Worm (Caenorhabditis elegans) whole organism, L4 larva: ENCODE data around the gene rnf-113.

Experiments used
- F26F4.8 ChIP-seq: fragments of 200-800 bp; sonication (Bioruptor generic); conservative IDR thresholded peaks from 2 replicates; pipeline ENCODE4 v1.3.6; 2022; ENCODE audit warnings: missing genetic modification characterization, missing compliant biosample characterization
- R02D3.7 ChIP-seq: fragments of 150-350 bp; sonication (generic microtip); optimal IDR thresholded peaks from 3 replicates; lab custom pipeline; 2014; ENCODE audit warnings: missing biosample characterization, missing genetic modification characterization
- T26A8.4 ChIP-seq: fragments of 200-800 bp; sonication (Bioruptor generic); IDR thresholded peaks from 2 replicates; pipeline ENCODE4 v1.3.6; 2022; ENCODE audit warnings: missing genetic modification characterization, missing compliant biosample characterization
- ZK546.5 ChIP-seq, 2 experiments: sonication (generic microtip); optimal IDR thresholded peaks; 2 replicates each; lab custom pipeline; 2017; ENCODE audit warnings: missing biosample characterization in 2 of 2, missing genetic modification characterization in 2 of 2
- aha-1 ChIP-seq: fragments of 150-350 bp; peaks from one replicate; lab custom pipeline; 2014; ENCODE audit warnings: missing biosample characterization, missing genetic modification characterization
- aly-2 ChIP-seq: sonication (generic microtip); optimal IDR thresholded peaks from 2 replicates; lab custom pipeline; 2018; ENCODE audit warnings: missing biosample characterization, missing genetic modification characterization
- ama-1 ChIP-seq: fragments of 150-350 bp; optimal IDR thresholded peaks from 2 replicates; lab custom pipeline; 2014; ENCODE audit warnings: inconsistent platforms, mixed read lengths
- arid-1 ChIP-seq: fragments of 200-800 bp; sonication (Bioruptor generic); conservative IDR thresholded peaks from 2 replicates; pipeline ENCODE4 v1.3.6; 2022; ENCODE audit warnings: missing genetic modification reagents, missing genetic modification characterization, missing compliant biosample characterization
- daf-16 ChIP-seq, 3 experiments: sonication (generic microtip); optimal IDR thresholded peaks; 2 replicates each; lab custom pipeline; 2016 to 2017; ENCODE audit warnings: missing genetic modification characterization in 3 of 3, missing genetic modification reagents in 3 of 3, mild to moderate bottlenecking in 2 of 3, missing compliant biosample characterization in 2 of 3, missing biosample characterization in 1 of 3, moderate library complexity in 1 of 3
- daf-19 ChIP-seq: fragments of 200-800 bp; sonication (Bioruptor generic); conservative IDR thresholded peaks from 2 replicates; pipeline ENCODE4 v1.3.6; 2022; ENCODE audit warnings: missing genetic modification characterization, missing compliant biosample characterization
- dmd-8 ChIP-seq: fragments of 200-800 bp; sonication (Bioruptor generic); IDR thresholded peaks from 2 replicates; pipeline ENCODE4 v1.3.6; 2022; ENCODE audit warnings: missing genetic modification characterization, missing compliant biosample characterization
- dmd-9 ChIP-seq: fragments of 200-800 bp; sonication (Bioruptor generic); IDR thresholded peaks from 2 replicates; pipeline ENCODE4 v1.3.6; 2022; ENCODE audit warnings: missing genetic modification reagents, missing genetic modification characterization, missing compliant biosample characterization
- egl-43 ChIP-seq: fragments of 200-800 bp; sonication (Bioruptor generic); IDR thresholded peaks from 2 replicates; pipeline ENCODE4 v1.3.6; 2022; ENCODE audit warnings: missing genetic modification reagents, missing genetic modification characterization, missing compliant biosample characterization
- fkh-10 ChIP-seq: fragments of 150-350 bp; optimal IDR thresholded peaks from 2 replicates; lab custom pipeline; 2014; ENCODE audit warnings: missing biosample characterization, missing genetic modification reagents, missing genetic modification characterization
- fos-1 ChIP-seq: fragments of 150-350 bp; optimal IDR thresholded peaks from 2 replicates; lab custom pipeline; 2014; ENCODE audit warnings: missing biosample characterization, missing genetic modification characterization
- gei-8 ChIP-seq: fragments of 200-800 bp; sonication (Bioruptor generic); optimal IDR thresholded peaks from 2 replicates; lab custom pipeline; 2018; ENCODE audit warnings: mild to moderate bottlenecking, missing genetic modification characterization, missing compliant biosample characterization
- hif-1 ChIP-seq, 2 experiments: sonication (generic microtip); optimal IDR thresholded peaks; 2 replicates each; lab custom pipeline; 2016 to 2017; ENCODE audit warnings: missing compliant biosample characterization in 2 of 2, missing genetic modification characterization in 2 of 2, missing genetic modification reagents in 2 of 2, missing genotype in 2 of 2, mild to moderate bottlenecking in 1 of 2
- hlh-11 ChIP-seq: fragments of 200-800 bp; sonication (Bioruptor generic); optimal IDR thresholded peaks from 2 replicates; lab custom pipeline; 2018; ENCODE audit warnings: mild to moderate bottlenecking, missing genetic modification characterization, missing compliant biosample characterization
- hlh-30 ChIP-seq: sonication (generic microtip); optimal IDR thresholded peaks from 2 replicates; lab custom pipeline; 2017; ENCODE audit warnings: antibody characterized with exemption, mild to moderate bottlenecking, missing genetic modification characterization, missing compliant biosample characterization; ENCODE audit not compliant: insufficient read depth
- hmg-1.1 ChIP-seq: fragments of 200-800 bp; sonication (Bioruptor generic); IDR thresholded peaks from 2 replicates; pipeline ENCODE4 v1.3.6; 2022; ENCODE audit warnings: missing genetic modification reagents, missing genetic modification characterization, missing compliant biosample characterization
- lim-7 ChIP-seq: fragments of 200-800 bp; sonication (Bioruptor generic); IDR thresholded peaks from 2 replicates; pipeline ENCODE4 v1.3.6; 2022; ENCODE audit warnings: missing genetic modification characterization, missing compliant biosample characterization
- lin-1 ChIP-seq: fragments of 200-800 bp; sonication (Bioruptor generic); IDR thresholded peaks from 2 replicates; pipeline ENCODE4 v1.3.6; 2022; ENCODE audit warnings: missing genetic modification reagents, missing genetic modification characterization, missing compliant biosample characterization
- lin-13 ChIP-seq: fragments of 150-350 bp; optimal IDR thresholded peaks from 2 replicates; lab custom pipeline; 2014; ENCODE audit warnings: missing biosample characterization, missing genetic modification reagents, missing genetic modification characterization
- lin-15B ChIP-seq: fragments of 150-350 bp; sonication (generic microtip); optimal IDR thresholded peaks from 3 replicates; lab custom pipeline; 2014; ENCODE audit warnings: missing biosample characterization, missing genetic modification characterization
- lir-3 ChIP-seq: sonication (generic microtip); optimal IDR thresholded peaks from 2 replicates; lab custom pipeline; 2016; ENCODE audit warnings: mild to moderate bottlenecking, missing genetic modification characterization, missing compliant biosample characterization
- lsy-2 ChIP-seq, 2 experiments: fragments of 150-350 bp in 1 of 2; sonication (generic microtip) in 1 of 2; optimal IDR thresholded peaks; 2 replicates each; lab custom pipeline; 2014 to 2017; ENCODE audit warnings: missing biosample characterization in 2 of 2, missing genetic modification characterization in 2 of 2
- madf-5 ChIP-seq, 2 experiments: fragments of 200-800 bp; sonication (Bioruptor generic); IDR thresholded peaks; 2 replicates each; pipeline ENCODE4 v1.3.6; 2022; ENCODE audit warnings: missing compliant biosample characterization in 2 of 2, missing genetic modification characterization in 2 of 2
- mdt-29 ChIP-seq: fragments of 200-800 bp; sonication (Bioruptor generic); IDR thresholded peaks from 2 replicates; pipeline ENCODE4 v1.3.6; 2022; ENCODE audit warnings: missing genetic modification reagents, missing genetic modification characterization, missing compliant biosample characterization
- mes-2 ChIP-seq: sonication (generic microtip); optimal IDR thresholded peaks from 2 replicates; lab custom pipeline; 2016; ENCODE audit warnings: missing genotype, mild to moderate bottlenecking, missing genetic modification characterization, missing compliant biosample characterization; ENCODE audit not compliant: poor library complexity, severe bottlenecking
- mxl-3 ChIP-seq: fragments of 200-800 bp; sonication (Bioruptor generic); optimal IDR thresholded peaks from 2 replicates; lab custom pipeline; 2018; ENCODE audit warnings: mild to moderate bottlenecking, missing genetic modification characterization, missing compliant biosample characterization
- nhr-10 ChIP-seq: fragments of 150-350 bp; optimal IDR thresholded peaks from 2 replicates; lab custom pipeline; 2014; ENCODE audit warnings: missing biosample characterization, missing genetic modification characterization
- nhr-102 ChIP-seq: sonication (generic microtip); optimal IDR thresholded peaks from 2 replicates; lab custom pipeline; 2016; ENCODE audit warnings: mild to moderate bottlenecking, missing genetic modification characterization, moderate library complexity, missing compliant biosample characterization
- nhr-11 ChIP-seq: fragments of 150-350 bp; optimal IDR thresholded peaks from 2 replicates; lab custom pipeline; 2014; ENCODE audit warnings: missing biosample characterization, missing genetic modification characterization
- nhr-111 ChIP-seq: fragments of 200-800 bp; sonication (Bioruptor generic); optimal IDR thresholded peaks from 2 replicates; lab custom pipeline; 2018; ENCODE audit warnings: mild to moderate bottlenecking, missing genetic modification characterization, missing compliant biosample characterization
- nhr-42 ChIP-seq: fragments of 200-800 bp; sonication (Bioruptor generic); IDR thresholded peaks from 2 replicates; pipeline ENCODE4 v1.3.6; 2022; ENCODE audit warnings: missing genetic modification characterization, missing compliant biosample characterization
- pha-4 ChIP-seq, 2 experiments: fragments of 150-350 bp in 1 of 2; fragments of 200-800 bp in 1 of 2; sonication (Bioruptor generic) in 1 of 2; IDR thresholded peaks in 1 of 2; optimal IDR thresholded peaks in 1 of 2; 2 replicates each; pipeline versions ENCODE4 v1.3.6 to Lab custom; 2014 to 2022; ENCODE audit warnings: missing genetic modification characterization in 2 of 2, missing genetic modification reagents in 2 of 2, missing biosample characterization in 1 of 2, missing compliant biosample characterization in 1 of 2
- rbr-2 ChIP-seq: sonication (generic microtip); optimal IDR thresholded peaks from 2 replicates; lab custom pipeline; 2016; ENCODE audit warnings: missing genotype, missing genetic modification characterization, missing compliant biosample characterization
- sdz-12 ChIP-seq: fragments of 200-800 bp; sonication (Bioruptor generic); optimal IDR thresholded peaks from 2 replicates; lab custom pipeline; 2018; ENCODE audit warnings: mild to moderate bottlenecking, missing genetic modification characterization, missing compliant biosample characterization
- snpc-1.2 ChIP-seq: fragments of 200-800 bp; sonication (Bioruptor generic); IDR thresholded peaks from 2 replicates; pipeline ENCODE4 v1.3.6; 2022; ENCODE audit warnings: missing genetic modification reagents, missing genetic modification characterization, missing compliant biosample characterization
- spr-1 ChIP-seq: sonication (generic microtip); optimal IDR thresholded peaks from 2 replicates; lab custom pipeline; 2016; ENCODE audit warnings: mild to moderate bottlenecking, missing genetic modification characterization, missing compliant biosample characterization
- unc-62 ChIP-seq, 3 experiments: fragments of 150-350 bp in 1 of 3; sonication (generic microtip); optimal IDR thresholded peaks in 2 of 3; peaks in 1 of 3; 1 replicate in 1 of 3; 2 replicates in 2 of 3; lab custom pipeline; 2014 to 2017; ENCODE audit warnings: missing biosample characterization in 3 of 3, missing genetic modification characterization in 3 of 3, missing genetic modification reagents in 3 of 3, missing genotype in 1 of 3
- ztf-11 ChIP-seq: fragments of 150-350 bp; optimal IDR thresholded peaks from 2 replicates; lab custom pipeline; 2014; ENCODE audit warnings: missing biosample characterization, missing genetic modification characterization

Gene rnf-113

DNA sequence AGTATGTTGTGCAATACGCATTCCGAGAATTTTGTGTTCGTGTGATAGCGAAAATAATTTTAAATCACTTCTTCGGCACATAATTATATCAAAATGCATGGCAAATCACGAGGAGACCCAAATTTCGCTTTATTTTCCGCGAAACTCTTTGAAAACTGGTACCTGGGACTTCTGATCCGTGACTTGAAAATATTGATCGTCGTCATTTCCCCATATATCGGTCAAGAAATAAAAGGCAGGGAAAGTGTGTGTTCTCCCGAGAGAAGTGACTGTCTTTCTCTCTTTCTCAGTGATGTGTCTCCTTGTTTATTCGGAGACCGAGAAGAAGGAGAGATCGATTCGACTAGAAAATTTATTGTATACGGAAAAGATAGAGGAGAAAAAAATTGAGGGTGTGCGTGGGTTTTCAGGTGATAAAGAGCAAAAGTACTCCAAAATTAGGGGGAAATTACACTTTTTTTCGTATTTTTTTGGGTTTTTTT, 46.2 kb downstream of the rnf-113 start, which contains the start of gene W09D10.5 (continued):
- TF ChIP-seq mxl-3 (GFP tag; lab: Kevin White, UChicago) = peak; percentile 40
- peak; percentile 25 for TF ChIP-seq spr-1 (tag; lab: Kevin White, UChicago)
- no peak for TF ChIP-seq lin-15B (tag; lab: Kevin White, UChicago)
- peak; percentile 9 for TF ChIP-seq nhr-102 (tag; lab: Kevin White, UChicago)
- TF ChIP-seq lin-1 (GFP tag; lab: Robert Waterston, UW) = 0 out of 2 replicates have a peak, but pooled peaks have one; percentile 14
- peak; percentile 83 for TF ChIP-seq gei-8 (GFP tag; lab: Kevin White, UChicago)
- no peak for TF ChIP-seq fkh-10 (GFP tag; lab: Kevin White, UChicago)
- TF ChIP-seq dmd-9 (GFP tag; lab: Robert Waterston, UW) = no peak
- TF ChIP-seq hlh-11 (tag; lab: Kevin White, UChicago) = peak; percentile 57
- peak; percentile 41 for TF ChIP-seq mes-2 (tag; lab: Kevin White, UChicago)
- TF ChIP-seq rbr-2 = no peak
- peak; percentile 63; the same call in 1 of the 2 replicates for TF ChIP-seq lim-7 (GFP tag; lab: Robert Waterston, UW)
- TF ChIP-seq T26A8.4 = peak; percentile 55
- TF ChIP-seq R02D3.7 (tag; lab: Kevin White, UChicago) = no peak
- 0 out of 2 replicates have a peak, but pooled peaks have one; percentile 35 for TF ChIP-seq nhr-42 (GFP tag; lab: Robert Waterston, UW)
- TF ChIP-seq ztf-11 (tag; lab: Kevin White, UChicago) = no peak
- TF ChIP-seq aha-1 (tag; lab: Kevin White, UChicago) = peak; percentile 91
- peak; percentile 1 for TF ChIP-seq nhr-10 (tag; lab: Kevin White, UChicago)
- TF ChIP-seq nhr-111 (GFP tag; lab: Kevin White, UChicago) = no peak
- TF ChIP-seq lin-13 = peak; percentile 22
- no peak for TF ChIP-seq daf-16 (GFP tag; optimal IDR thresholded peaks at IDR 0.05; lab: Kevin White, UChicago)
- TF ChIP-seq daf-16 (tag; optimal IDR thresholded peaks at IDR 0.05; lab: Kevin White, UChicago) = peak; percentile 79
- TF ChIP-seq hmg-1.1 = peak; percentile 42; the same call in 1 of the 2 replicates
- peak in 1 of 2 experiments; percentile 28 for TF ChIP-seq lsy-2 (tag; optimal IDR thresholded peaks at IDR 0.05; lab: Kevin White, UChicago)
- TF ChIP-seq ZK546.5 (tag; optimal IDR thresholded peaks at IDR 0.05; lab: Kevin White, UChicago) = no peak
- peak in 1 of 2 experiments; percentile 85; a peak in 1 of 4 replicates for TF ChIP-seq madf-5 (GFP tag; IDR thresholded peaks at IDR 0.05; lab: Robert Waterston, UW)
- TF ChIP-seq hif-1 (tag; optimal IDR thresholded peaks at IDR 0.05; lab: Kevin White, UChicago) = peak in 1 of 2 experiments; percentile 55
- peak; percentile 59; the same call in 1 of the 2 replicates for TF ChIP-seq snpc-1.2 (GFP tag; lab: Robert Waterston, UW)
- peak; percentile 84 for TF ChIP-seq ama-1 (lab: Kevin White, UChicago)
- peak; percentile 56; the same call in 1 of the 2 replicates for TF ChIP-seq F26F4.8
- TF ChIP-seq hlh-30 (tag; lab: Kevin White, UChicago) = peak; percentile 36
- peak in 1 of 2 experiments; percentile 62 for TF ChIP-seq unc-62 (GFP tag; optimal IDR thresholded peaks at IDR 0.05 in 1 of 2; lab: Kevin White, UChicago)
- TF ChIP-seq unc-62 (tag; optimal IDR thresholded peaks at IDR 0.05; lab: Kevin White, UChicago) = no peak
- TF ChIP-seq mdt-29 (GFP tag; lab: Robert Waterston, UW) = 0 out of 2 replicates have a peak, but pooled peaks have one; percentile 5
- peak; percentile 27 for TF ChIP-seq sdz-12 (GFP tag; lab: Kevin White, UChicago)
- no peak for TF ChIP-seq dmd-8 (GFP tag; lab: Robert Waterston, UW)
- TF ChIP-seq pha-4 (GFP tag; IDR thresholded peaks at IDR 0.05; lab: Robert Waterston, UW) = 0 out of 2 replicates have a peak, but pooled peaks have one; percentile 44
- no peak for TF ChIP-seq pha-4 (tag; optimal IDR thresholded peaks at IDR 0.05; lab: Kevin White, UChicago)
- TF ChIP-seq aly-2 (tag; lab: Kevin White, UChicago) = no peak
- 0 out of 2 replicates have a peak, but pooled peaks have one; percentile 43 for TF ChIP-seq arid-1 (GFP tag; lab: Robert Waterston, UW)
- TF ChIP-seq fos-1 (tag; lab: Kevin White, UChicago) = no peak
- TF ChIP-seq egl-43 (GFP tag; lab: Robert Waterston, UW) = no peak
- peak; percentile 46 for TF ChIP-seq nhr-11 (tag; lab: Kevin White, UChicago)
- TF ChIP-seq daf-19 (GFP tag; lab: Robert Waterston, UW) = 0 out of 2 replicates have a peak, but pooled peaks have one; percentile 27
- TF ChIP-seq lir-3 (tag; lab: Kevin White, UChicago) = no peak
